Worm (Caenorhabditis elegans) whole organism, L4 larva: ENCODE results near the gene T01B11.1.

Source experiments
- Y75B8A.6 ChIP-seq: fragments of 200-800 bp; sonication (Bioruptor generic); IDR thresholded peaks from 2 replicates; pipeline ENCODE4 v1.3.6; 2022; ENCODE audit warnings: missing genetic modification reagents, missing genetic modification characterization, missing compliant biosample characterization
- ceh-32 ChIP-seq: sonication (generic microtip); optimal IDR thresholded peaks from 2 replicates; lab custom pipeline; 2016; ENCODE audit warnings: mild to moderate bottlenecking, missing genetic modification characterization, missing compliant biosample characterization; ENCODE audit not compliant: poor library complexity
- jun-1 ChIP-seq: fragments of 150-350 bp; optimal IDR thresholded peaks from 2 replicates; lab custom pipeline; 2014; ENCODE audit warnings: missing biosample characterization, missing genetic modification reagents, missing genetic modification characterization
- lin-15B ChIP-seq: fragments of 150-350 bp; sonication (generic microtip); optimal IDR thresholded peaks from 3 replicates; lab custom pipeline; 2014; ENCODE audit warnings: missing biosample characterization, missing genetic modification characterization
- lin-38 ChIP-seq: fragments of 200-800 bp; sonication (Bioruptor generic); IDR thresholded peaks from 2 replicates; pipeline ENCODE4 v1.3.6; 2022; ENCODE audit warnings: missing genetic modification reagents, missing genetic modification characterization, missing compliant biosample characterization
- lsy-2 ChIP-seq, 2 experiments: fragments of 150-350 bp in 1 of 2; sonication (generic microtip) in 1 of 2; optimal IDR thresholded peaks; 2 replicates each; lab custom pipeline; 2014 to 2017; ENCODE audit warnings: missing biosample characterization in 2 of 2, missing genetic modification characterization in 2 of 2
- mxl-2 ChIP-seq: fragments of 200-800 bp; sonication (Bioruptor generic); conservative IDR thresholded peaks from 2 replicates; pipeline ENCODE4 v1.3.6; 2022; ENCODE audit warnings: missing genetic modification reagents, missing genetic modification characterization, missing compliant biosample characterization
- nhr-11 ChIP-seq: fragments of 150-350 bp; optimal IDR thresholded peaks from 2 replicates; lab custom pipeline; 2014; ENCODE audit warnings: missing biosample characterization, missing genetic modification characterization
- nhr-237 ChIP-seq: sonication (generic microtip); optimal IDR thresholded peaks from 2 replicates; lab custom pipeline; 2017; ENCODE audit warnings: missing biosample characterization, missing genetic modification characterization
- nhr-77 ChIP-seq: fragments of 150-350 bp; optimal IDR thresholded peaks from 2 replicates; lab custom pipeline; 2014; ENCODE audit warnings: missing biosample characterization, missing genetic modification characterization
- snpc-1.2 ChIP-seq: fragments of 200-800 bp; sonication (Bioruptor generic); IDR thresholded peaks from 2 replicates; pipeline ENCODE4 v1.3.6; 2022; ENCODE audit warnings: missing genetic modification reagents, missing genetic modification characterization, missing compliant biosample characterization
- ztf-7 ChIP-seq: fragments of 150-350 bp; optimal IDR thresholded peaks from 2 replicates; lab custom pipeline; 2014; ENCODE audit warnings: missing biosample characterization, missing genetic modification characterization

DNA sequence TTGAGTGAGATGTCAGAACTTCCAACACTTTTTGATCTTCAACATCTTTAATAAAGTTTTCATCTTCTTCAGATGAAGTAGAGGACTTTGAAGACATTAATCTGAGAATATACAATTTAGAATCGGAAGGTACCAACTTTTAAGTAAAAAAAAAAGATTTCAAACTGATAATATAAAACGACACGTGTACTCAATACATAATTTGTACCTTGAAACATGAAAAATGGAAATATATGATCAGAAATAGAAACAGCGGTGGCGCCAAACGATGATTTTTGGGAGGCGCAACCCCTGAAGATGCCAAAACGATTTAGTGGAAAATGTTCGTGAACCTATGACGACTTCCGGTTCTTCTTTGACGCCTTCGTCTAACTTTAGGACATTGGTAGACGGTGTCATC, 25.5 kb downstream of the T01B11.1 start, which contains the start of gene oat-1:
- TF ChIP-seq nhr-237 (tag; lab: Kevin White, UChicago): no peak
- no peak for TF ChIP-seq Y75B8A.6
- TF ChIP-seq ztf-7 (tag; lab: Kevin White, UChicago): no peak
- TF ChIP-seq jun-1 (tag; lab: Kevin White, UChicago): no peak
- TF ChIP-seq nhr-11 (tag; lab: Kevin White, UChicago): no peak
- TF ChIP-seq lsy-2 (tag; optimal IDR thresholded peaks at IDR 0.05; lab: Kevin White, UChicago): no peak
- TF ChIP-seq lin-15B (tag; lab: Kevin White, UChicago): no peak
- TF ChIP-seq snpc-1.2 (GFP tag; lab: Robert Waterston, UW): no peak
- no peak for TF ChIP-seq ceh-32 (tag; lab: Kevin White, UChicago)
- TF ChIP-seq nhr-77: no peak
- no peak for TF ChIP-seq mxl-2 (GFP tag; lab: Robert Waterston, UW)
- TF ChIP-seq lin-38 (GFP tag; lab: Robert Waterston, UW): no peak
